Worm (Caenorhabditis elegans) whole organism, early embryonic: ENCODE measurements around the gene Y54F10BM.12.

Experiments used
- B0310.2 ChIP-seq: sonication (generic microtip); optimal IDR thresholded peaks from 2 replicates; lab custom pipeline; 2016; ENCODE audit warnings: mild to moderate bottlenecking, missing genetic modification characterization, missing compliant biosample characterization
- F13C5.2 ChIP-seq: sonication (generic microtip); optimal IDR thresholded peaks from 2 replicates; lab custom pipeline; 2017; ENCODE audit warnings: mild to moderate bottlenecking, missing genetic modification characterization, inconsistent platforms, missing compliant biosample characterization
- aly-1 ChIP-seq: sonication (generic microtip); optimal IDR thresholded peaks from 2 replicates; lab custom pipeline; 2016; ENCODE audit warnings: missing genetic modification characterization, missing compliant biosample characterization
- ama-1 ChIP-seq: fragments of 150-350 bp; optimal IDR thresholded peaks from 2 replicates; lab custom pipeline; 2014
- ceh-13 ChIP-seq: fragments of 200-800 bp; sonication (Bioruptor generic); optimal IDR thresholded peaks from 2 replicates; lab custom pipeline; 2018; ENCODE audit warnings: mild to moderate bottlenecking, missing genetic modification characterization, missing compliant biosample characterization
- ceh-36 ChIP-seq: sonication (generic microtip); optimal IDR thresholded peaks from 2 replicates; lab custom pipeline; 2016; ENCODE audit warnings: missing genetic modification characterization, inconsistent platforms, missing compliant biosample characterization
- ets-7 ChIP-seq: sonication (generic microtip); optimal IDR thresholded peaks from 2 replicates; lab custom pipeline; 2016; ENCODE audit warnings: missing genotype, missing genetic modification characterization, missing compliant biosample characterization
- flt-1 ChIP-seq: fragments of 200-800 bp; sonication (Bioruptor generic); IDR thresholded peaks from 2 replicates; pipeline ENCODE4 v1.3.6; 2022; ENCODE audit warnings: missing genetic modification characterization, missing compliant biosample characterization
- hmbx-1 ChIP-seq: sonication (generic microtip); optimal IDR thresholded peaks from 2 replicates; lab custom pipeline; 2016; ENCODE audit warnings: mild to moderate bottlenecking, missing genetic modification characterization, missing compliant biosample characterization
- hmg-4 ChIP-seq: fragments of 200-800 bp; sonication (Bioruptor generic); optimal IDR thresholded peaks from 2 replicates; lab custom pipeline; 2018; ENCODE audit warnings: mild to moderate bottlenecking, missing genetic modification characterization, missing compliant biosample characterization
- hnd-1 ChIP-seq: sonication (generic microtip); optimal IDR thresholded peaks from 2 replicates; lab custom pipeline; 2016; ENCODE audit warnings: missing genetic modification characterization, missing compliant biosample characterization
- pes-1 ChIP-seq: fragments of 200-800 bp; sonication (Bioruptor generic); IDR thresholded peaks from 2 replicates; pipeline ENCODE4 v1.3.6; 2022; ENCODE audit warnings: missing genetic modification reagents, missing genetic modification characterization, missing compliant biosample characterization
- scrt-1 ChIP-seq: fragments of 200-800 bp; sonication (Bioruptor generic); IDR thresholded peaks from 2 replicates; pipeline ENCODE4 v1.3.6; 2022; ENCODE audit warnings: missing genetic modification characterization, missing compliant biosample characterization
- sea-1 ChIP-seq: fragments of 200-800 bp; sonication (Bioruptor generic); conservative IDR thresholded peaks from 2 replicates; pipeline ENCODE4 v1.3.6; 2022; ENCODE audit warnings: missing genetic modification characterization, missing compliant biosample characterization
- tbx-11 ChIP-seq: fragments of 200-800 bp; sonication (Bioruptor generic); IDR thresholded peaks from 2 replicates; pipeline ENCODE4 v1.3.6; 2022; ENCODE audit warnings: missing genetic modification characterization, missing compliant biosample characterization
- tbx-37 ChIP-seq: fragments of 200-800 bp; sonication (Bioruptor generic); conservative IDR thresholded peaks from 2 replicates; pipeline ENCODE4 v1.3.6; 2022; ENCODE audit warnings: missing genetic modification reagents, missing genetic modification characterization, missing compliant biosample characterization
- tra-4 ChIP-seq: sonication (generic microtip); optimal IDR thresholded peaks from 2 replicates; lab custom pipeline; 2017; ENCODE audit warnings: missing genetic modification characterization, missing compliant biosample characterization

Gene Y54F10BM.12

DNA sequence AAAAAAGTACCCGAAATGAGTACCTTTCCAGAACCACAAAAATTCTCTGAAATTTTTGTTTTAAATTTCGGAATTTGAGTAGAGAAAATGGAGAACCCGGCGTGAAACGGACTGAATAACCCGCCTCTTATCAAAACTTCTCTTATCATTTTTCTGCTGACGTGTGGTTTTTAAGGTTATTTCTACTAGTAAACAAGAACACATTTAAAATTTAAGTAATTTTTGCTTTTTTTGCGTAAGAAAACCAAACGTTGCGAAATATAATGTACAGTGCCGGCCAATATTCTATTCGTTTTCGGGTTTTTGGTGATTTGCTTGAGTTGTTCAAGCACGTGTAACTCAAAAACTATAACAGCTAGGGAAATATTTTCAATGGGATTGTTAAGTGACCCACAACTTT, 18.5 kb downstream of the Y54F10BM.12 start:
- TF ChIP-seq ceh-13 (GFP tag; lab: Kevin White, UChicago) (no peak), B0310.2 (tag; lab: Kevin White, UChicago) (no peak), aly-1 (no peak), pes-1 (GFP tag; lab: Robert Waterston, UW) (no peak), hmbx-1 (tag; lab: Kevin White, UChicago) (no peak), sea-1 (GFP tag; lab: Robert Waterston, UW) (no peak), ama-1 (lab: Kevin White, UChicago) (no peak), flt-1 (no peak), tbx-37 (GFP tag; lab: Robert Waterston, UW) (no peak), hnd-1 (tag; lab: Kevin White, UChicago) (no peak), ets-7 (no peak), F13C5.2 (no peak)

DNA sequence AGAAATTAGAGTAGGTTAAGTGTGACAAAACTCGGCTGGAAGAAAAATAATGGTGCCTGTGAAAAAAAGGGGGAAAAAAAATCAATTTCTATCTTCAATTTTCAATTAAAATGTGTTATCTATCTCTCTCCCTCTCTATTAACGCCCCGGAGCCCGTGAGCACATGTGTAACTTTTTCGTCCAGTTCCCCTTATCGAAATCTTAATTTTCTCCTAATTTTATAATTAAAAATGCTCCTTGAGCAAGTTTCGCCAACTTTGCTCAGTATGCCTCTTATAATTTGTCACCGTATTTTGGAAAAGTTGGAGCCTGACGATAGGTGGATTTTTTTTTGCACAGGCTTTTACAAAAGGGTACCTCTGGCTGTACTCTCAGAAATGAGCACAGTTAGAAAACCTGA, 21.5 kb downstream of the Y54F10BM.12 start, which contains the start of the genes fbxa-1 and Y54F10BM.20:
Gene fbxa-1, minus strand, starts transcription at position 101 of the 400 bp plus-strand sequence.
Gene Y54F10BM.20, plus strand, starts transcription at position 231 of the 400 bp plus-strand sequence.
- TF ChIP-seq hmg-4 (GFP tag; lab: Kevin White, UChicago) = no peak
- no peak for TF ChIP-seq sea-1 (GFP tag; lab: Robert Waterston, UW)

DNA sequence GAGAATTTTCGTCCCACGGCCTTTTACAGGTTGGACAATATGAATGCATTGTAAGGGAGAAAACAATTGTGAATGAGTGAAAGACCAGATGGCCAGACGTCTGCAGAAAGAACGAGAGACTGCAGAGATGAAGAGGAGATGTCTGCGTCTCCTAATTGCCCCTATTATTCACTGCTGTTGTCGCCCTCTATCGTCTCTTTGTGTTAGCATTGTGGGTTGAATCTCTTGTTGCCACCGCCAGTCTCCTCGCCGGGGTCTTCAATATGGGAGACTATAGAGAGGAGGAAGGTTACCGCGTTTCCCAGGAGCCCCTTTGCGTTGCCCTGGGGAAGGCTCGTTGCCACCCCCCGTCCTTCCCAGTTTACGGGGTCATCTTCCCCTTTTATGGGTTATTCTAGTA, 24.6 kb downstream of the Y54F10BM.12 start, which contains the start of gene Y54F10BM.9:
Gene Y54F10BM.9, minus strand, starts transcription at position 61 of the 400 bp plus-strand sequence.
- no peak for TF ChIP-seq scrt-1
- peak; percentile 54 for TF ChIP-seq aly-1
- TF ChIP-seq hmg-4 (GFP tag; lab: Kevin White, UChicago) = peak; percentile 69

DNA sequence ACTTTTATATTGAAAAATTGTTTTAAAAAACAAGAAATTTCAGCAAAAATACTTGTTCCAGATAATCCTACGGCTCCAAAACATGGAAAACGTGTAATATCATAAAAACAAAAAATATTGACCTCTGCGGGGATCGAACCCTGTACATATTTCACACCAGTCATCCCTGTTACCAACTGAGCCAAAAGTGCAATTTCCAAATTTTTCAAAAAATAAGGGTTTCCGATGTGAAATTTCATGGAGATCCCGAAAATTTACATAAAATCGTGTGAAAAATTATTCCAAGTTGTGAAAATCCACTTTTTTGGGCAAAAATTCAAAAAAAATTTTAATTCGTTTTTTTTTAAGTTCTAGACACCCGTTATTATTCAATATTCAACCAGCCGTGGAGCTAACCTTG, 25.3 kb downstream of the Y54F10BM.12 start:
- TF ChIP-seq aly-1 (no peak), hmbx-1 (tag; lab: Kevin White, UChicago) (no peak), ets-7 (no peak), scrt-1 (no peak), hmg-4 (GFP tag; lab: Kevin White, UChicago) (no peak), hnd-1 (tag; lab: Kevin White, UChicago) (no peak), pes-1 (GFP tag; lab: Robert Waterston, UW) (no peak), flt-1 (no peak), tbx-11 (GFP tag; lab: Robert Waterston, UW) (no peak), B0310.2 (tag; lab: Kevin White, UChicago) (no peak), F13C5.2 (no peak), ceh-13 (GFP tag; lab: Kevin White, UChicago) (no peak), ama-1 (lab: Kevin White, UChicago) (no peak), tra-4 (tag; lab: Kevin White, UChicago) (no peak), ceh-36 (no peak), tbx-37 (GFP tag; lab: Robert Waterston, UW) (no peak), sea-1 (GFP tag; lab: Robert Waterston, UW) (no peak)

DNA sequence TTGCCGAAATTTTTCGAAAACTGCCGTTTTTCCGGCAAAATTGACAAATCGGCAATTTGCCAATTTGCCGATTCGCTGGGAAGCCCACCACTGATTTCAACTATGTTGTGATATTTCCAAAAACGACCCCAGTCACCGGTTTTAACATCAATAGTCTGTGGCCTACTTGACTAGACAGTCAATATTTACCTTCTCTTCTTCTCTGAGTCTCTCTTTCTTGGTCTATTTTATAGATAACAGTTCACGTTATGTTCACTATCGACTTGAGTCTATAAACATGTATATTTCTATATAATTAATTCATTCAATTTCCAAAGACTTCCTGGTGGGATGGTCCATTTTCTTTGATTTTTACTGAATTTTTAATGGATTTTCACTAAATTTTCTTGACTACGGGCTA, 34.7 kb downstream of the Y54F10BM.12 start:
- TF ChIP-seq ama-1 (lab: Kevin White, UChicago) (no peak), sea-1 (GFP tag; lab: Robert Waterston, UW) (no peak), hnd-1 (tag; lab: Kevin White, UChicago) (no peak), B0310.2 (tag; lab: Kevin White, UChicago) (no peak), flt-1 (no peak), ets-7 (no peak), hmg-4 (GFP tag; lab: Kevin White, UChicago) (no peak), hmbx-1 (tag; lab: Kevin White, UChicago) (no peak), pes-1 (GFP tag; lab: Robert Waterston, UW) (no peak)

DNA sequence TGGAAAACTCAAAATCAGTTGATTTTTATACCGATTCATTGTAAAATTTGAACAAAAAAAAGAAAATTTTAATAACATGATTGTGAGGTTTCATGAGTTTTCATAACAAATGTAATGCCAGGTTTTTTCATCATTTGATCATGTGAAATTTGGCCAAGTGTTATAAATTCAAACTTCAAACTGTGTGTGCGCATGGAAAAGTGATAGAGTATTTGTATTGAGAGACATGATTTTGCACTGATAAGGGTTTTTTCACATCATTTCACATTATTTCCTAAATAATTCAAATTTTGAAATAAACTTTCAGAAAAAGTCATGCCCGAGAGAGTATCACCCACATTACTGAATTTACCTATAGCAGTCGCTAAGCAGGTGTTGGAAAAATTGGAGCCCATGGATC, 38.3 kb downstream of the Y54F10BM.12 start, which contains the start of gene fbxa-219:
Gene fbxa-219, plus strand, starts transcription at position 277 of the 400 bp plus-strand sequence.
- TF ChIP-seq hmbx-1 (tag; lab: Kevin White, UChicago) (no peak), ets-7 (no peak), hnd-1 (tag; lab: Kevin White, UChicago) (no peak), B0310.2 (tag; lab: Kevin White, UChicago) (no peak), sea-1 (GFP tag; lab: Robert Waterston, UW) (no peak), ama-1 (lab: Kevin White, UChicago) (no peak), scrt-1 (no peak), aly-1 (no peak), tbx-11 (GFP tag; lab: Robert Waterston, UW) (no peak), ceh-36 (no peak), F13C5.2 (no peak), pes-1 (GFP tag; lab: Robert Waterston, UW) (no peak), tbx-37 (GFP tag; lab: Robert Waterston, UW) (no peak), ceh-13 (GFP tag; lab: Kevin White, UChicago) (no peak), tra-4 (tag; lab: Kevin White, UChicago) (no peak), hmg-4 (GFP tag; lab: Kevin White, UChicago) (no peak), flt-1 (no peak)

DNA sequence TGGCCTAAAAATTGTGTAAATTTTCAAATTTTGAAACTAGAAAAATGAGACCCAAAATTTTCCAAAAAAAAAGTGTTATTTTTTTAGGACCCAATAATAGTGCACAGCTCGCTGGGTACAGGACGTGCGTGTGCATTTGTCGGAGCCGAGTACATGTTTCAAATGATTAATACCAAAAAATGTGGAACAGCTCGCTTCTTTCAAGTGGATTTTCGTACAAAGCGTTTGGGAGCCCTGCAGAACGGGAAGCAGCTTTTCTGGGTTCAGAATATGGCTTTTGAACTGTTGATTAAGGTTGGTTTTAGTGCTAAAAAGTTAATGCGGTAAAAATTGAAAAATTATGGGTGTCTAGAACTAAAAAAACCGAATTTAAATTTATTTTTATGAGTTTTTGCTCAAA, 41.2 kb downstream of the Y54F10BM.12 start:
- TF ChIP-seq ets-7 = no peak
- TF ChIP-seq tbx-11 (GFP tag; lab: Robert Waterston, UW) = no peak
- TF ChIP-seq scrt-1 = no peak
- no peak for TF ChIP-seq ama-1 (lab: Kevin White, UChicago)
- TF ChIP-seq ceh-36 = no peak
- TF ChIP-seq F13C5.2 = no peak
- TF ChIP-seq ceh-13 (GFP tag; lab: Kevin White, UChicago) = no peak
- TF ChIP-seq tra-4 (tag; lab: Kevin White, UChicago) = no peak
- TF ChIP-seq pes-1 (GFP tag; lab: Robert Waterston, UW) = no peak
- TF ChIP-seq hnd-1 (tag; lab: Kevin White, UChicago) = no peak
- no peak for TF ChIP-seq tbx-37 (GFP tag; lab: Robert Waterston, UW)
- no peak for TF ChIP-seq hmg-4 (GFP tag; lab: Kevin White, UChicago)
- TF ChIP-seq B0310.2 (tag; lab: Kevin White, UChicago) = no peak
